Worm (Caenorhabditis elegans) whole organism, mixed stage, embryonic: Measurements from ENCODE around the gene chin-1.
"Not testable (repeated sequence)": the region's sequence is repeated elsewhere in the genome, so short reads cannot be mapped to it uniquely, and the experiment has no call there.

Experiments used
- M03D4.4 ChIP-seq: sonication (generic microtip); optimal IDR thresholded peaks from 2 replicates; lab custom pipeline; 2017; ENCODE audit warnings: mild to moderate bottlenecking, missing genetic modification characterization, missing compliant biosample characterization
- bed-3 ChIP-seq: fragments of 200-800 bp; sonication (Bioruptor generic); optimal IDR thresholded peaks from 3 replicates; lab custom pipeline; 2018; ENCODE audit warnings: mild to moderate bottlenecking, missing genetic modification characterization, moderate library complexity, missing compliant biosample characterization
- blmp-1 ChIP-seq: fragments of 150-350 bp; optimal IDR thresholded peaks from 2 replicates; lab custom pipeline; 2014; ENCODE audit warnings: missing biosample characterization, missing genetic modification characterization
- ceh-39 ChIP-seq: fragments of 150-350 bp; optimal IDR thresholded peaks from 2 replicates; lab custom pipeline; 2014; ENCODE audit warnings: missing biosample characterization, missing genetic modification characterization
- ceh-83 ChIP-seq: fragments of 200-800 bp; sonication (Bioruptor generic); optimal IDR thresholded peaks from 2 replicates; lab custom pipeline; 2018; ENCODE audit warnings: mild to moderate bottlenecking, missing genetic modification characterization, missing compliant biosample characterization
- ces-1 ChIP-seq: fragments of 150-350 bp; optimal IDR thresholded peaks from 2 replicates; lab custom pipeline; 2014; ENCODE audit warnings: missing biosample characterization, missing genetic modification reagents, missing genetic modification characterization
- cnd-1 ChIP-seq: fragments of 200-800 bp; sonication (Bioruptor generic); optimal IDR thresholded peaks from 2 replicates; lab custom pipeline; 2018; ENCODE audit warnings: mild to moderate bottlenecking, missing genetic modification characterization, missing compliant biosample characterization
- drap-1 ChIP-seq: fragments of 200-800 bp; sonication (Bioruptor generic); optimal IDR thresholded peaks from 3 replicates; lab custom pipeline; 2018; ENCODE audit warnings: mild to moderate bottlenecking, missing genetic modification characterization, missing compliant biosample characterization
- elt-1 ChIP-seq: sonication (generic microtip); optimal IDR thresholded peaks from 2 replicates; lab custom pipeline; 2017; ENCODE audit warnings: missing genetic modification characterization, mild to moderate bottlenecking, missing compliant biosample characterization, antibody characterized with exemption, moderate library complexity, borderline replicate concordance; ENCODE audit not compliant: insufficient read depth
- elt-3 ChIP-seq: fragments of 150-350 bp; optimal IDR thresholded peaks from 2 replicates; lab custom pipeline; 2014; ENCODE audit warnings: missing biosample characterization, missing genetic modification characterization
- flh-1 ChIP-seq: fragments of 200-800 bp; sonication (Bioruptor generic); optimal IDR thresholded peaks from 2 replicates; lab custom pipeline; 2018; ENCODE audit warnings: mild to moderate bottlenecking, missing genetic modification characterization, moderate library complexity, missing compliant biosample characterization
- hlh-1 ChIP-seq: fragments of 150-350 bp; optimal IDR thresholded peaks from 2 replicates; lab custom pipeline; 2014; ENCODE audit warnings: missing biosample characterization, missing genetic modification reagents, missing genetic modification characterization
- lin-13 ChIP-seq: fragments of 150-350 bp; optimal IDR thresholded peaks from 2 replicates; lab custom pipeline; 2014; ENCODE audit warnings: missing biosample characterization, missing genetic modification characterization
- lsy-2 ChIP-seq: fragments of 150-350 bp; optimal IDR thresholded peaks from 2 replicates; lab custom pipeline; 2014; ENCODE audit warnings: missing biosample characterization, missing genetic modification characterization
- mab-5 ChIP-seq: fragments of 150-350 bp; optimal IDR thresholded peaks from 2 replicates; lab custom pipeline; 2014; ENCODE audit warnings: missing biosample characterization, missing genetic modification characterization
- mep-1 ChIP-seq: fragments of 150-350 bp; optimal IDR thresholded peaks from 2 replicates; lab custom pipeline; 2017; ENCODE audit warnings: missing biosample characterization, missing genetic modification reagents, missing genetic modification characterization, inconsistent platforms
- mls-2 ChIP-seq: sonication (generic microtip); optimal IDR thresholded peaks from 2 replicates; lab custom pipeline; 2016; ENCODE audit warnings: mild to moderate bottlenecking, missing genetic modification characterization, moderate library complexity, missing compliant biosample characterization
- nhr-12 ChIP-seq: fragments of 150-350 bp; optimal IDR thresholded peaks from 2 replicates; lab custom pipeline; 2014; ENCODE audit warnings: missing biosample characterization, missing genetic modification characterization
- nhr-237 ChIP-seq: fragments of 150-350 bp; optimal IDR thresholded peaks from 2 replicates; lab custom pipeline; 2014; ENCODE audit warnings: missing biosample characterization, missing genetic modification characterization
- nhr-28 ChIP-seq: fragments of 150-350 bp; optimal IDR thresholded peaks from 2 replicates; lab custom pipeline; 2014; ENCODE audit warnings: missing biosample characterization, missing genetic modification characterization
- pha-4 ChIP-seq: fragments of 150-350 bp; optimal IDR thresholded peaks from 2 replicates; lab custom pipeline; 2018; ENCODE audit warnings: missing biosample characterization, missing genetic modification reagents, missing genetic modification characterization
- sem-2 ChIP-seq: fragments of 200-800 bp; sonication (Bioruptor generic); optimal IDR thresholded peaks from 2 replicates; lab custom pipeline; 2018; ENCODE audit warnings: mild to moderate bottlenecking, missing genetic modification characterization, missing compliant biosample characterization
- sptf-1 ChIP-seq: sonication (generic microtip); optimal IDR thresholded peaks from 2 replicates; lab custom pipeline; 2017; ENCODE audit warnings: mild to moderate bottlenecking, missing genetic modification characterization, moderate library complexity, missing compliant biosample characterization
- tbx-8 ChIP-seq: fragments of 200-800 bp; sonication (Bioruptor generic); optimal IDR thresholded peaks from 2 replicates; lab custom pipeline; 2018; ENCODE audit warnings: mild to moderate bottlenecking, missing genetic modification characterization, moderate library complexity, missing compliant biosample characterization
- unc-120 ChIP-seq: sonication (generic microtip); optimal IDR thresholded peaks from 2 replicates; lab custom pipeline; 2017; ENCODE audit warnings: missing genetic modification characterization, missing compliant biosample characterization; ENCODE audit not compliant: poor library complexity, severe bottlenecking
- unc-39 ChIP-seq: fragments of 150-350 bp; optimal IDR thresholded peaks from 2 replicates; lab custom pipeline; 2014; ENCODE audit warnings: missing biosample characterization, missing genetic modification characterization
- unc-62 ChIP-seq: fragments of 150-350 bp; optimal IDR thresholded peaks from 2 replicates; lab custom pipeline; 2014; ENCODE audit warnings: missing biosample characterization, missing genetic modification reagents, missing genetic modification characterization
- ztf-11 ChIP-seq: fragments of 150-350 bp; optimal IDR thresholded peaks from 2 replicates; lab custom pipeline; 2014; ENCODE audit warnings: missing biosample characterization, missing genetic modification characterization

Gene chin-1

ce11 chrIII:1037173-1037572 lies at the start of gene chin-1, which contains the start of gene BE0003N10.1:
chin-1 (minus strand) TSS chrIII:1037212.
BE0003N10.1 (plus strand) TSS chrIII:1037492.
- no peak for TF ChIP-seq bed-3 (GFP tag; lab: Kevin White, UChicago)
- TF ChIP-seq lsy-2 (tag; lab: Kevin White, UChicago), result peak; percentile 28
- TF ChIP-seq lin-13 (tag; lab: Kevin White, UChicago), result peak; percentile 31
- no peak for TF ChIP-seq flh-1 (GFP tag; lab: Kevin White, UChicago)
- peak; percentile 32 for TF ChIP-seq ces-1 (GFP tag; lab: Kevin White, UChicago)
- TF ChIP-seq unc-39 (tag; lab: Kevin White, UChicago), result no peak
- TF ChIP-seq elt-1 (tag; lab: Kevin White, UChicago), result no peak
- TF ChIP-seq tbx-8 (GFP tag; lab: Kevin White, UChicago), result no peak
- no peak for TF ChIP-seq mls-2
- no peak for TF ChIP-seq elt-3 (tag; lab: Kevin White, UChicago)
- TF ChIP-seq ceh-83 (GFP tag; lab: Kevin White, UChicago), result no peak
- no peak for TF ChIP-seq nhr-12 (tag; lab: Kevin White, UChicago)
- TF ChIP-seq sem-2 (GFP tag; lab: Kevin White, UChicago), result no peak
- TF ChIP-seq mab-5 (tag; lab: Kevin White, UChicago), result no peak
- TF ChIP-seq mep-1 (tag; lab: Kevin White, UChicago), result peak; percentile 30
- TF ChIP-seq, all 35 proteins: peak for 4

- TF ChIP-seq ceh-39 (tag; lab: Kevin White, UChicago) (peak; percentile 19), unc-62 (GFP tag; lab: Kevin White, UChicago) (no peak), ces-1 (GFP tag; lab: Kevin White, UChicago) (peak; percentile 52), tbx-8 (GFP tag; lab: Kevin White, UChicago) (no peak), sptf-1 (tag; lab: Kevin White, UChicago) (no peak)
Observed at ce11 chrIII:1084971-1085370, 48.0 kb upstream of the chin-1 start.

- TF ChIP-seq mep-1 (tag; lab: Kevin White, UChicago) (no peak), elt-3 (tag; lab: Kevin White, UChicago) (no peak), bed-3 (GFP tag; lab: Kevin White, UChicago) (no peak)
- TF ChIP-seq, all 35 proteins: peak for 0
Observed at ce11 chrIII:1081101-1081500, 44.1 kb upstream of the chin-1 start, which contains the start of gene par-2. par-2 (plus strand) TSS chrIII:1081401.

ce11 chrIII:1080536-1080935 lies 43.5 kb upstream of the chin-1 start, which contains the start of the genes rab-18 and kbp-4:
rab-18 (minus strand) TSS chrIII:1080775.
kbp-4 (plus strand) TSS chrIII:1080901.
- peak; percentile 94 for TF ChIP-seq nhr-237 (tag; lab: Kevin White, UChicago)
- peak; percentile 94 for TF ChIP-seq lin-13 (tag; lab: Kevin White, UChicago)
- TF ChIP-seq nhr-28 (tag; lab: Kevin White, UChicago), result no peak
- no peak for TF ChIP-seq mab-5 (tag; lab: Kevin White, UChicago)
- TF ChIP-seq bed-3 (GFP tag; lab: Kevin White, UChicago), result no peak
- peak; percentile 85 for TF ChIP-seq lsy-2 (tag; lab: Kevin White, UChicago)
- peak; percentile 14 for TF ChIP-seq blmp-1
- TF ChIP-seq mep-1 (tag; lab: Kevin White, UChicago), result peak; percentile 99
- peak; percentile 87 for TF ChIP-seq hlh-1
- TF ChIP-seq ztf-11, result no peak
- TF ChIP-seq pha-4 (tag; lab: Kevin White, UChicago), result peak; percentile 90
- no peak for TF ChIP-seq sem-2 (GFP tag; lab: Kevin White, UChicago)
- peak; percentile 92 for TF ChIP-seq ceh-39 (tag; lab: Kevin White, UChicago)
- TF ChIP-seq sptf-1 (tag; lab: Kevin White, UChicago), result peak; percentile 50
- TF ChIP-seq unc-120 (tag; lab: Kevin White, UChicago), result peak; percentile 58
- peak; percentile 5 for TF ChIP-seq elt-1 (tag; lab: Kevin White, UChicago)
- peak; percentile 52 for TF ChIP-seq drap-1 (GFP tag; lab: Kevin White, UChicago)
- TF ChIP-seq M03D4.4 (tag; lab: Kevin White, UChicago), result peak; percentile 1
- TF ChIP-seq ces-1 (GFP tag; lab: Kevin White, UChicago), result peak; percentile 73
- TF ChIP-seq unc-62 (GFP tag; lab: Kevin White, UChicago), result peak; percentile 15
- peak; percentile 33 for TF ChIP-seq cnd-1 (tag; lab: Kevin White, UChicago)

ce11 chrIII:1076383-1076782 lies 39.4 kb upstream of the chin-1 start, which contains the start of gene uaf-1:
uaf-1 (minus strand) TSS chrIII:1076555.
- not testable (repeated sequence) for TF ChIP-seq bed-3 (GFP tag; lab: Kevin White, UChicago); mab-5 (tag; lab: Kevin White, UChicago); unc-120 (tag; lab: Kevin White, UChicago)
